Fruit fly (Drosophila melanogaster): ENCODE data around the gene kmr.

Gene kmr

DNA sequence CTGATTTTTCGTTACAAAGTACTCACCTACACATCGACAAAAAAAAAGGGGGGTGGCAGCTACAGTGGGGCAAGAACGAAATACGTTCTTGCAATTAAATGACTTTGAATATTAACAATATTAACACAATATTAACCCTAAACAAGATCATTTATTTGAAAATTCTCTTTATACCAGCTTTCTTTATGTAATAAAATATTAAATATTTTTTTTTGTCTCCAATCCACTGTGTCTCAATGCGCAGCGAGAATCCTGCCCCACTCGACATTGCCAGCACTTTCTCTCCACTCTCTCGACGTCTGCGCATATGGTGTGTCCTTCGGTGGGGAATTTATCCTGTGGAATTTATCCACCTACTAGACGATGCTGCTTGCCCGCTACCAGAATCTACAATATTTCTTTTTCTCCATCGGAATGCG, 85.4 kb downstream of the kmr start (continued):
- TF ChIP-seq chn (GFP tag; optimal IDR thresholded peaks at IDR 0.05) (peak; percentile 68), psq (GFP tag; optimal IDR thresholded peaks at IDR 0.05) (peak; percentile 43), ttk (GFP tag; IDR thresholded peaks at IDR 0.05) (peak; percentile 92), CG33213 (GFP tag; optimal IDR thresholded peaks at IDR 0.05) (peak; percentile 35), Eip74EF (GFP tag; optimal IDR thresholded peaks at IDR 0.05) (peak in 1 of 2 experiments; percentile 84), Atf6 (GFP tag; IDR thresholded peaks at IDR 0.05) (peak; percentile 96), jing (GFP tag; optimal IDR thresholded peaks at IDR 0.05) (peak; percentile 27), Hr78 (GFP tag; optimal IDR thresholded peaks at IDR 0.05) (peak in 1 of 2 experiments; percentile 35), CG15514 (GFP tag; optimal IDR thresholded peaks at IDR 0.05) (peak; percentile 87), CG4424 (GFP tag; optimal IDR thresholded peaks at IDR 0.05) (peak; percentile 86), CG1792 (GFP tag; optimal IDR thresholded peaks at IDR 0.05) (no peak), sc (optimal IDR thresholded peaks at IDR 0.05) (no peak), sc (GFP tag; optimal IDR thresholded peaks at IDR 0.05) (peak; percentile 82), Elba2 (GFP tag; optimal IDR thresholded peaks at IDR 0.05) (no peak), CG17912 (GFP tag; optimal IDR thresholded peaks at IDR 0.05) (peak; percentile 25), CG11398 (GFP tag; optimal IDR thresholded peaks at IDR 0.05) (no peak), CG5180 (GFP tag; optimal IDR thresholded peaks at IDR 0.05) (peak; percentile 77), CG14667 (GFP tag; IDR thresholded peaks at IDR 0.05) (peak; percentile 88), Fer2 (tag; optimal IDR thresholded peaks at IDR 0.05) (peak; percentile 72), CG33557 (GFP tag; optimal IDR thresholded peaks at IDR 0.05) (peak; percentile 80), insv (GFP tag; optimal IDR thresholded peaks at IDR 0.05) (peak in 1 of 2 experiments; percentile 65), bbx (GFP tag; IDR thresholded peaks at IDR 0.05; ENCODE audit: partially characterized antibody) (no peak; the same call in 1 of the 2 replicates), Jarid2 (GFP tag; optimal IDR thresholded peaks at IDR 0.05) (peak; percentile 67), CG11085 (GFP tag; IDR thresholded peaks at IDR 0.05) (peak; percentile 87), CG11504 (tag; optimal IDR thresholded peaks at IDR 0.05) (peak; percentile 91), CG15011 (GFP tag; optimal IDR thresholded peaks at IDR 0.05) (peak; percentile 80), Nf-YB (GFP tag; optimal IDR thresholded peaks at IDR 0.05) (peak; percentile 73), CG10431 (GFP tag; optimal IDR thresholded peaks at IDR 0.05) (peak; percentile 83), repo (GFP tag; optimal IDR thresholded peaks at IDR 0.05) (no peak), esg (GFP tag; conservative IDR thresholded peaks at IDR 0.05) (peak; percentile 93), CG5245 (GFP tag; optimal IDR thresholded peaks at IDR 0.05) (peak; percentile 78), CG13624 (GFP tag; optimal IDR thresholded peaks at IDR 0.05) (peak; percentile 54), CG12299 (tag; optimal IDR thresholded peaks at IDR 0.05) (peak; percentile 89), pb (GFP tag; optimal IDR thresholded peaks at IDR 0.05) (no peak), Atf-2 (GFP tag; optimal IDR thresholded peaks at IDR 0.05) (peak; percentile 13), MBD-R2 (GFP tag; IDR thresholded peaks at IDR 0.05) (peak; percentile 91), Aef1 (GFP tag; IDR thresholded peaks at IDR 0.05) (peak; percentile 92), CG14965 (GFP tag; optimal IDR thresholded peaks at IDR 0.05; ENCODE audit: borderline replicate concordance) (no peak), CG2199 (GFP tag; IDR thresholded peaks at IDR 0.05) (peak; percentile 88; the same call in 2 of the 3 replicates), CG31388 (GFP tag; optimal IDR thresholded peaks at IDR 0.05) (peak; percentile 73), Sin3A (optimal IDR thresholded peaks at IDR 0.05) (no peak), cg (GFP tag; optimal IDR thresholded peaks at IDR 0.05) (peak; percentile 48), CG12769 (tag; optimal IDR thresholded peaks at IDR 0.05) (peak; percentile 6), Max (GFP tag; optimal IDR thresholded peaks at IDR 0.05) (peak; percentile 83), gt (GFP tag; IDR thresholded peaks at IDR 0.05) (peak; percentile 77; the same call in 1 of the 2 replicates), nerfin-1 (tag; optimal IDR thresholded peaks at IDR 0.05) (peak; percentile 99), Optix (GFP tag; IDR thresholded peaks at IDR 0.05) (peak; percentile 89), z (GFP tag; IDR thresholded peaks at IDR 0.05) (0 out of 3 replicates have a peak, but pooled peaks have one; percentile 35), sima (GFP tag; optimal IDR thresholded peaks at IDR 0.05) (peak; percentile 33), CG8765 (GFP tag; IDR thresholded peaks at IDR 0.05) (peak; percentile 64; the same call in 1 of the 2 replicates), tio (GFP tag; optimal IDR thresholded peaks at IDR 0.05) (peak; percentile 72)
